Worm (Caenorhabditis elegans) whole organism, young adult: ENCODE measurements around the gene grsp-3.

Experiments used
- B0019.2 ChIP-seq: fragments of 200-800 bp; sonication (Bioruptor generic); conservative IDR thresholded peaks from 2 replicates; pipeline ENCODE4 v1.3.6; 2022; ENCODE audit warnings: missing genetic modification reagents, missing genetic modification characterization, missing compliant biosample characterization
- B0336.3 ChIP-seq: fragments of 200-800 bp; sonication (Bioruptor generic); IDR thresholded peaks from 2 replicates; pipeline ENCODE4 v1.3.6; 2022; ENCODE audit warnings: missing genetic modification characterization, missing compliant biosample characterization
- D2030.7 ChIP-seq: fragments of 200-800 bp; sonication (Bioruptor generic); IDR thresholded peaks from 2 replicates; pipeline ENCODE4 v1.3.6; 2022; ENCODE audit warnings: missing genetic modification reagents, missing genetic modification characterization, missing compliant biosample characterization
- F10E7.11 ChIP-seq: sonication (generic microtip); optimal IDR thresholded peaks from 2 replicates; lab custom pipeline; 2017; ENCODE audit warnings: mild to moderate bottlenecking, missing genetic modification characterization, moderate library complexity, missing compliant biosample characterization
- F22D6.2 ChIP-seq: sonication (generic microtip); optimal IDR thresholded peaks from 2 replicates; lab custom pipeline; 2016; ENCODE audit warnings: mild to moderate bottlenecking, missing genetic modification characterization, missing compliant biosample characterization
- F33H1.4 ChIP-seq: fragments of 200-800 bp; sonication (Bioruptor generic); IDR thresholded peaks from 2 replicates; pipeline ENCODE4 v1.3.6; 2022; ENCODE audit warnings: missing genetic modification reagents, missing genetic modification characterization, missing compliant biosample characterization
- F49E8.2 ChIP-seq: sonication (generic microtip); optimal IDR thresholded peaks from 3 replicates; lab custom pipeline; 2017; ENCODE audit warnings: missing genetic modification characterization, mild to moderate bottlenecking, missing compliant biosample characterization, antibody characterized with exemption, moderate library complexity; ENCODE audit not compliant: insufficient read depth
- K11D2.4 ChIP-seq: fragments of 200-800 bp; sonication (Bioruptor generic); IDR thresholded peaks from 2 replicates; pipeline ENCODE4 v1.3.6; 2022; ENCODE audit warnings: missing genetic modification reagents, missing genetic modification characterization, missing compliant biosample characterization
- Y56A3A.18 ChIP-seq: fragments of 200-800 bp; sonication (Bioruptor generic); IDR thresholded peaks from 2 replicates; pipeline ENCODE4 v1.3.6; 2022; ENCODE audit warnings: missing genetic modification reagents, missing genetic modification characterization, missing compliant biosample characterization
- ZK185.1 ChIP-seq: sonication (generic microtip); optimal IDR thresholded peaks from 2 replicates; lab custom pipeline; 2016; ENCODE audit warnings: mild to moderate bottlenecking, missing genetic modification characterization, missing compliant biosample characterization; ENCODE audit not compliant: poor library complexity, severe bottlenecking
- ama-1 ChIP-seq, 3 experiments: fragments of 150-350 bp in 1 of 3; sonication (generic microtip) in 2 of 3; optimal IDR thresholded peaks; 2 replicates each; lab custom pipeline; 2014 to 2018; ENCODE audit warnings: missing biosample characterization in 2 of 3, missing genetic modification characterization in 2 of 3, missing genetic modification reagents in 2 of 3
- aptf-3 ChIP-seq: fragments of 200-800 bp; sonication (Bioruptor generic); IDR thresholded peaks from 2 replicates; pipeline ENCODE4 v1.3.6; 2022; ENCODE audit warnings: missing genetic modification characterization, missing compliant biosample characterization
- bed-1 ChIP-seq: fragments of 200-800 bp; sonication (Bioruptor generic); IDR thresholded peaks from 2 replicates; pipeline ENCODE4 v1.3.6; 2022; ENCODE audit warnings: missing genetic modification reagents, missing genetic modification characterization, missing compliant biosample characterization
- bed-2 ChIP-seq: fragments of 200-800 bp; sonication (Bioruptor generic); IDR thresholded peaks from 2 replicates; pipeline ENCODE4 v1.3.6; 2022; ENCODE audit warnings: missing genetic modification reagents, missing genetic modification characterization, missing compliant biosample characterization
- ceh-100 ChIP-seq: fragments of 200-800 bp; sonication (Bioruptor generic); IDR thresholded peaks from 2 replicates; pipeline ENCODE4 v1.3.6; 2022; ENCODE audit warnings: missing genetic modification reagents, missing genetic modification characterization, missing compliant biosample characterization
- ceh-27 ChIP-seq: fragments of 200-800 bp; sonication (Bioruptor generic); optimal IDR thresholded peaks from 2 replicates; lab custom pipeline; 2018; ENCODE audit warnings: mild to moderate bottlenecking, missing genetic modification characterization, moderate library complexity, missing compliant biosample characterization
- ceh-58 ChIP-seq: fragments of 200-800 bp; sonication (Bioruptor generic); IDR thresholded peaks from 2 replicates; pipeline ENCODE4 v1.3.6; 2022; ENCODE audit warnings: missing genetic modification characterization, missing compliant biosample characterization
- ceh-79 ChIP-seq: sonication (generic microtip); optimal IDR thresholded peaks from 2 replicates; lab custom pipeline; 2017; ENCODE audit warnings: mild to moderate bottlenecking, missing genetic modification characterization, missing compliant biosample characterization
- ceh-91 ChIP-seq: fragments of 200-800 bp; sonication (Bioruptor generic); IDR thresholded peaks from 2 replicates; pipeline ENCODE4 v1.3.6; 2022; ENCODE audit warnings: missing genetic modification reagents, missing genetic modification characterization, missing compliant biosample characterization
- die-1 ChIP-seq: sonication (generic microtip); optimal IDR thresholded peaks from 2 replicates; lab custom pipeline; 2016; ENCODE audit warnings: missing genotype, mild to moderate bottlenecking, missing genetic modification characterization, missing compliant biosample characterization
- dpff-1 ChIP-seq: sonication (generic microtip); optimal IDR thresholded peaks from 2 replicates; lab custom pipeline; 2017; ENCODE audit warnings: mild to moderate bottlenecking, missing genetic modification characterization, missing compliant biosample characterization
- egrh-3 ChIP-seq: fragments of 200-800 bp; sonication (Bioruptor generic); IDR thresholded peaks from 2 replicates; pipeline ENCODE4 v1.3.6; 2022; ENCODE audit warnings: missing genetic modification reagents, missing genetic modification characterization, missing compliant biosample characterization
- ekl-4 ChIP-seq: fragments of 200-800 bp; sonication (Bioruptor generic); IDR thresholded peaks from 2 replicates; pipeline ENCODE4 v1.3.6; 2022; ENCODE audit warnings: missing genetic modification reagents, missing genetic modification characterization, missing compliant biosample characterization
- hmg-1.2 ChIP-seq: fragments of 200-800 bp; sonication (Bioruptor generic); IDR thresholded peaks from 2 replicates; pipeline ENCODE4 v1.3.6; 2022; ENCODE audit warnings: missing genetic modification reagents, missing genetic modification characterization, missing compliant biosample characterization
- hrde-1 ChIP-seq: sonication (generic microtip); optimal IDR thresholded peaks from 2 replicates; lab custom pipeline; 2016; ENCODE audit warnings: missing genetic modification characterization, mild to moderate bottlenecking, missing compliant biosample characterization, moderate library complexity, missing genotype, missing genetic modification reagents, borderline replicate concordance
- hsf-1 ChIP-seq: fragments of 200-800 bp; sonication (Bioruptor generic); IDR thresholded peaks from 2 replicates; pipeline ENCODE4 v1.3.6; 2022; ENCODE audit warnings: missing genetic modification reagents, missing genetic modification characterization, missing compliant biosample characterization
- lag-1 ChIP-seq: fragments of 200-800 bp; sonication (Bioruptor generic); IDR thresholded peaks from 2 replicates; pipeline ENCODE4 v1.3.6; 2022; ENCODE audit warnings: missing genetic modification reagents, missing genetic modification characterization, missing compliant biosample characterization
- lin-40 ChIP-seq: sonication (generic microtip); optimal IDR thresholded peaks from 2 replicates; lab custom pipeline; 2016; ENCODE audit warnings: missing genetic modification characterization, mild to moderate bottlenecking, missing compliant biosample characterization, missing genotype, missing genetic modification reagents
- lir-1 ChIP-seq: fragments of 200-800 bp; sonication (Bioruptor generic); conservative IDR thresholded peaks from 2 replicates; pipeline ENCODE4 v1.3.6; 2022; ENCODE audit warnings: missing genetic modification reagents, missing genetic modification characterization, missing compliant biosample characterization
- lsl-1 ChIP-seq: fragments of 200-800 bp; sonication (Bioruptor generic); optimal IDR thresholded peaks from 2 replicates; lab custom pipeline; 2018; ENCODE audit warnings: mild to moderate bottlenecking, missing genetic modification characterization, moderate library complexity, missing compliant biosample characterization
- madf-6 ChIP-seq: fragments of 200-800 bp; sonication (Bioruptor generic); IDR thresholded peaks from 2 replicates; pipeline ENCODE4 v1.3.6; 2022; ENCODE audit warnings: missing genetic modification reagents, missing genetic modification characterization, missing compliant biosample characterization
- madf-8 ChIP-seq: fragments of 200-800 bp; sonication (Bioruptor generic); conservative IDR thresholded peaks from 2 replicates; pipeline ENCODE4 v1.3.6; 2022; ENCODE audit warnings: missing genetic modification reagents, missing genetic modification characterization, missing compliant biosample characterization
- mel-28 ChIP-seq: sonication (generic microtip); optimal IDR thresholded peaks from 2 replicates; lab custom pipeline; 2016; ENCODE audit warnings: borderline replicate concordance, mild to moderate bottlenecking, missing genetic modification characterization, missing compliant biosample characterization
- mes-4 ChIP-seq: sonication (generic microtip); optimal IDR thresholded peaks from 2 replicates; lab custom pipeline; 2016; ENCODE audit warnings: missing genotype, missing genetic modification characterization, missing compliant biosample characterization
- pha-4 ChIP-seq: fragments of 150-350 bp; sonication (generic microtip); optimal IDR thresholded peaks from 2 replicates; lab custom pipeline; 2014; ENCODE audit warnings: missing biosample characterization, missing genetic modification reagents, missing genetic modification characterization
- rcor-1 ChIP-seq: fragments of 200-800 bp; sonication (Bioruptor generic); IDR thresholded peaks from 2 replicates; pipeline ENCODE4 v1.3.6; 2022; ENCODE audit warnings: missing genetic modification reagents, missing genetic modification characterization, missing compliant biosample characterization
- repo-1 ChIP-seq: sonication (generic microtip); optimal IDR thresholded peaks from 2 replicates; lab custom pipeline; 2017; ENCODE audit warnings: mild to moderate bottlenecking, missing genetic modification characterization, missing compliant biosample characterization
- somi-1 ChIP-seq: fragments of 200-800 bp; sonication (Bioruptor generic); optimal IDR thresholded peaks from 2 replicates; lab custom pipeline; 2018; ENCODE audit warnings: mild to moderate bottlenecking, missing genetic modification characterization, missing compliant biosample characterization
- sptf-2 ChIP-seq: fragments of 200-800 bp; sonication (Bioruptor generic); optimal IDR thresholded peaks from 2 replicates; lab custom pipeline; 2018; ENCODE audit warnings: mild to moderate bottlenecking, missing genetic modification characterization, missing compliant biosample characterization
- tbp1 ChIP-seq: fragments of 200-800 bp; sonication (Bioruptor generic); optimal IDR thresholded peaks from 2 replicates; lab custom pipeline; 2018; ENCODE audit warnings: mild to moderate bottlenecking, missing genetic modification characterization, missing compliant biosample characterization
- tbx-9 ChIP-seq: sonication (generic microtip); optimal IDR thresholded peaks from 2 replicates; lab custom pipeline; 2016; ENCODE audit warnings: borderline replicate concordance, missing genetic modification characterization, inconsistent platforms, missing compliant biosample characterization
- tlf-1 ChIP-seq: fragments of 200-800 bp; sonication (Bioruptor generic); optimal IDR thresholded peaks from 2 replicates; lab custom pipeline; 2018; ENCODE audit warnings: mild to moderate bottlenecking, missing genetic modification characterization, missing compliant biosample characterization
- xnd-1 ChIP-seq: sonication (generic microtip); optimal IDR thresholded peaks from 2 replicates; lab custom pipeline; 2016; ENCODE audit warnings: missing genotype, missing genetic modification reagents, missing genetic modification characterization, missing compliant biosample characterization
- ztf-26 ChIP-seq: sonication (generic microtip); optimal IDR thresholded peaks from 2 replicates; lab custom pipeline; 2017; ENCODE audit warnings: missing genetic modification characterization, missing compliant biosample characterization
- ztf-3 ChIP-seq: fragments of 200-800 bp; sonication (Bioruptor generic); optimal IDR thresholded peaks from 2 replicates; lab custom pipeline; 2018; ENCODE audit warnings: mild to moderate bottlenecking, missing genetic modification characterization, missing compliant biosample characterization

grsp-3 gene

DNA sequence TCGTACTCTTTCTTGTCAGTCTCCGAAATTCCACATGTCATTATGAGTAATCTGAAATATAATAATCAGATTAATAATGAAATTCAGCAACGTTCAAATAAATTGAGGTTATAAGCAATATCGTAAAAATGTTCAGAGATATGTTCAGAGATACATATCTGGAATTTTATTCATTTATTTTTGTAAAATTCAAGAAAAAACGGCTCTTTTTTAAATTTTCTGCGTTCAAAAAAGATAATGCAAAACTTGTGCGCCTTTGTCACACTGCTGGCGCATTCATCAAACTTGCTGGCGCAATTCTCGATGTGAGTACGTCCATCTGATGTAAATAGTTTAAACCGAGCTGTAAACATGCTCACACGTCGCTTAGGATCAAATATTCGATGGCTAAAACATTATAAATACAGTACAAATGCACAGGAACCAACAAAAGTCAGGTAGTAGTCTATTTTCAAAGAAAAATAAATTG lies 28.5 kb downstream of the grsp-3 start, which contains the start of the genes rde-8 and ZC477.3 (continued):
- no peak for TF ChIP-seq hrde-1 (tag; lab: Kevin White, UChicago)
- TF ChIP-seq F22D6.2 (tag; lab: Kevin White, UChicago), result no peak
- TF ChIP-seq tbp1, result peak; percentile 26
- no peak for TF ChIP-seq Y56A3A.18 (GFP tag; lab: Robert Waterston, UW)
- no peak for TF ChIP-seq hsf-1 (GFP tag; lab: Robert Waterston, UW)
- TF ChIP-seq B0019.2 (GFP tag; lab: Robert Waterston, UW), result no peak
- no peak for TF ChIP-seq tbx-9 (tag; lab: Kevin White, UChicago)
- TF ChIP-seq xnd-1 (tag; lab: Kevin White, UChicago), result peak; percentile 17
- TF ChIP-seq F10E7.11 (tag; lab: Kevin White, UChicago), result no peak
- TF ChIP-seq lir-1, result peak; percentile 19; the same call in 1 of the 2 replicates
- no peak for TF ChIP-seq mes-4 (tag; lab: Kevin White, UChicago)
- no peak for TF ChIP-seq ceh-91 (GFP tag; lab: Robert Waterston, UW)
- peak; percentile 36; the same call in 1 of the 2 replicates for TF ChIP-seq hmg-1.2 (GFP tag; lab: Robert Waterston, UW)
- no peak for TF ChIP-seq sptf-2
- TF ChIP-seq lsl-1 (GFP tag; lab: Kevin White, UChicago), result peak; percentile 39
- no peak for TF ChIP-seq D2030.7
- no peak for TF ChIP-seq ztf-3 (GFP tag; lab: Kevin White, UChicago)
- peak; percentile 54; the same call in 1 of the 2 replicates for TF ChIP-seq B0336.3 (GFP tag; lab: Robert Waterston, UW)
- no peak for TF ChIP-seq ama-1 (optimal IDR thresholded peaks at IDR 0.05; lab: Kevin White, UChicago)
- TF ChIP-seq ama-1 (GFP tag; optimal IDR thresholded peaks at IDR 0.05; lab: Kevin White, UChicago), result no peak
- no peak for TF ChIP-seq pha-4 (tag; lab: Kevin White, UChicago)
- TF ChIP-seq ekl-4 (GFP tag; lab: Robert Waterston, UW), result 0 out of 2 replicates have a peak, but pooled peaks have one; percentile 8
- TF ChIP-seq mel-28, result no peak
- TF ChIP-seq madf-6 (GFP tag; lab: Robert Waterston, UW), result peak; percentile 52; the same call in 1 of the 2 replicates
- peak; percentile 30; the same call in 1 of the 2 replicates for TF ChIP-seq rcor-1 (GFP tag; lab: Robert Waterston, UW)
- no peak for TF ChIP-seq aptf-3
- no peak for TF ChIP-seq ceh-79 (tag; lab: Kevin White, UChicago)
- TF ChIP-seq bed-1 (GFP tag; lab: Robert Waterston, UW), result no peak
- no peak for TF ChIP-seq dpff-1 (tag; lab: Kevin White, UChicago)
- no peak for TF ChIP-seq ceh-58 (GFP tag; lab: Robert Waterston, UW)
- TF ChIP-seq ZK185.1 (tag; lab: Kevin White, UChicago), result peak; percentile 31
- peak; percentile 31 for TF ChIP-seq tlf-1 (GFP tag; lab: Kevin White, UChicago)
- TF ChIP-seq F49E8.2 (tag; lab: Kevin White, UChicago), result no peak
- TF ChIP-seq ceh-27 (GFP tag; lab: Kevin White, UChicago), result no peak
- TF ChIP-seq F33H1.4, result peak; percentile 65
- TF ChIP-seq repo-1 (tag; lab: Kevin White, UChicago), result no peak
- no peak for TF ChIP-seq lag-1
- peak; percentile 27; the same call in 1 of the 2 replicates for TF ChIP-seq K11D2.4 (GFP tag; lab: Robert Waterston, UW)
- no peak for TF ChIP-seq egrh-3
- TF ChIP-seq bed-2, result no peak
- no peak for TF ChIP-seq ceh-100
- TF ChIP-seq somi-1 (GFP tag; lab: Kevin White, UChicago), result no peak
- peak; percentile 76 for TF ChIP-seq lin-40 (tag; lab: Kevin White, UChicago)
- no peak for TF ChIP-seq ztf-26
- TF ChIP-seq madf-8, result no peak
- TF ChIP-seq die-1 (tag; lab: Kevin White, UChicago), result no peak
